Fruit fly (Drosophila melanogaster) S2 (cell line): ENCODE results near the gene CG1824.

Experiments used
- CG8478 ChIP-seq: fragments of >200 bp; optimal IDR thresholded peaks from 2 replicates; lab custom pipeline; 2018
- CTCF ChIP-seq, 2 experiments: fragments of >200 bp; optimal IDR thresholded peaks; 2 replicates each; lab custom pipeline; 2018

- no peak for TF ChIP-seq CTCF (optimal IDR thresholded peaks at IDR 0.05; lab: Kevin White, UChicago)
- no peak for TF ChIP-seq CG8478 (lab: Kevin White, UChicago)
Observed at dm6 chrX:12611536-12612458, 16.4 kb upstream of the CG1824 start, which contains the start of the genes CG1463 and Fpgs1.
